Worm (Caenorhabditis elegans) whole organism, L2 larva: ENCODE data around the gene str-181.

Experiments
- R02D3.7 ChIP-seq: fragments of 150-350 bp; optimal IDR thresholded peaks from 2 replicates; lab custom pipeline; 2014; ENCODE audit warnings: missing biosample characterization, missing genetic modification characterization
- alr-1 ChIP-seq: fragments of 150-350 bp; optimal IDR thresholded peaks from 2 replicates; lab custom pipeline; 2014; ENCODE audit warnings: missing biosample characterization, missing genetic modification characterization
- crh-2 ChIP-seq: sonication (generic microtip); optimal IDR thresholded peaks from 2 replicates; lab custom pipeline; 2017; ENCODE audit warnings: missing biosample characterization, missing genetic modification characterization
- lin-39 ChIP-seq: fragments of 150-350 bp; optimal IDR thresholded peaks from 2 replicates; lab custom pipeline; 2014; ENCODE audit warnings: missing biosample characterization, missing genetic modification reagents, missing genetic modification characterization
- lsy-2 ChIP-seq, 2 experiments: fragments of 150-350 bp in 1 of 2; sonication (generic microtip) in 1 of 2; optimal IDR thresholded peaks; 2 replicates each; lab custom pipeline; 2014 to 2017; ENCODE audit warnings: missing biosample characterization in 2 of 2, missing genetic modification characterization in 2 of 2
- nhr-237 ChIP-seq: fragments of 150-350 bp; optimal IDR thresholded peaks from 2 replicates; lab custom pipeline; 2014; ENCODE audit warnings: missing biosample characterization, missing genetic modification characterization
- snpc-4 ChIP-seq: fragments of 150-350 bp; optimal IDR thresholded peaks from 2 replicates; lab custom pipeline; 2014; ENCODE audit warnings: missing biosample characterization, missing genetic modification characterization
- unc-55 ChIP-seq: fragments of 150-350 bp; sonication (generic microtip); optimal IDR thresholded peaks from 3 replicates; lab custom pipeline; 2014; ENCODE audit warnings: missing biosample characterization, missing genetic modification reagents, missing genetic modification characterization
- unc-62 ChIP-seq: fragments of 150-350 bp; optimal IDR thresholded peaks from 2 replicates; lab custom pipeline; 2014; ENCODE audit warnings: missing biosample characterization, missing genetic modification reagents, missing genetic modification characterization

DNA sequence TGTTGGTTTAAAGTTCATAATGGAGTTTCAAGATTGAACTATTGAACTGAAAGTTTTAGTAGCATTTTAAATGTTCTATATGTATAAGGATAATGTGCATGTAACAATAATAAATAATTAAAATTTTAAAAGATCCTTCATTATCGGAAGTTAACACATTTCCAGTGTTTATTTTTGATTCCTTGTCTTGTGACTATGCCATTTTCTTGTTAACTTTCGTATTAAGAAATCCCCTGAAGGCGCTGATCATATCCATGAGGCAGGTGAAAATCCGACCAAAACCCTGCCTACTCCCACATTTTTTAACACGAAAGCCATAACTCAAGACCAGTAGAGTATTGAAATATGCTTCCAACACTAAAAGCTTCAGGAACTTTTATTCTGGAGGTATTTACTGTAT is 1.2 kb upstream of the str-181 start, which contains the start of gene R11D1.7:
- TF ChIP-seq unc-62 (GFP tag; lab: Kevin White, UChicago) (no peak), unc-55 (no peak), crh-2 (tag; lab: Kevin White, UChicago) (no peak), snpc-4 (tag; lab: Kevin White, UChicago) (no peak), lsy-2 (tag; optimal IDR thresholded peaks at IDR 0.05; lab: Kevin White, UChicago) (no peak), lin-39 (tag; lab: Kevin White, UChicago) (no peak), alr-1 (tag; lab: Kevin White, UChicago) (no peak), R02D3.7 (no peak), nhr-237 (tag; lab: Kevin White, UChicago) (no peak)
